Fruit fly (Drosophila melanogaster): ENCODE measurements around the gene CG12310.

CG12310 gene

dm6 chr3L:15050706-15051105, at the start of gene CG12310:
Gene CG12310 (minus strand): TSS chr3L:15050806.
- TF ChIP-seq h (GFP tag; optimal IDR thresholded peaks at IDR 0.05) = peak; percentile 21
- no peak for TF ChIP-seq brk (GFP tag; optimal IDR thresholded peaks at IDR 0.05)

dm6 chr3L:15099541-15099940, 48.9 kb upstream of the CG12310 start:
- no peak for TF ChIP-seq GATAd (GFP tag; optimal IDR thresholded peaks at IDR 0.05)
- no peak for TF ChIP-seq tai (GFP tag; optimal IDR thresholded peaks at IDR 0.05)
- no peak for TF ChIP-seq Hr78 (GFP tag; optimal IDR thresholded peaks at IDR 0.05)
- TF ChIP-seq Vsx2 (GFP tag; optimal IDR thresholded peaks at IDR 0.05; ENCODE audit: partially characterized antibody) = no peak
- TF ChIP-seq Rel (GFP tag; optimal IDR thresholded peaks at IDR 0.05) = no peak
- TF ChIP-seq Rel (tag; optimal IDR thresholded peaks at IDR 0.05) = peak; percentile 97
- no peak for TF ChIP-seq dl (GFP tag; optimal IDR thresholded peaks at IDR 0.05; ENCODE audit: insufficient read depth in 1 of 2, partially characterized antibody in 2 of 2)
- TF ChIP-seq pan (optimal IDR thresholded peaks at IDR 0.05) = no peak
- no peak for TF ChIP-seq rgr (GFP tag; optimal IDR thresholded peaks at IDR 0.05)

- peak; percentile 84 for TF ChIP-seq HLH106 (tag; optimal IDR thresholded peaks at IDR 0.05)
- TF ChIP-seq N (GFP tag; optimal IDR thresholded peaks at IDR 0.05) = no peak
- TF ChIP-seq sage (GFP tag; optimal IDR thresholded peaks at IDR 0.05) = no peak
- TF ChIP-seq br (GFP tag; optimal IDR thresholded peaks at IDR 0.05) = peak; percentile 14
- peak; percentile 34 for TF ChIP-seq CG9705 (GFP tag; optimal IDR thresholded peaks at IDR 0.05)
- no peak for TF ChIP-seq lola (GFP tag; optimal IDR thresholded peaks at IDR 0.05)
- no peak for TF ChIP-seq Myc (optimal IDR thresholded peaks at IDR 0.05)
- peak; percentile 65 for TF ChIP-seq Sp1 (GFP tag; optimal IDR thresholded peaks at IDR 0.05)
- peak; percentile 64 for TF ChIP-seq h (GFP tag; optimal IDR thresholded peaks at IDR 0.05)
- no peak for TF ChIP-seq sv (GFP tag; optimal IDR thresholded peaks at IDR 0.05)
- peak; percentile 55 for TF ChIP-seq OdsH (GFP tag; optimal IDR thresholded peaks at IDR 0.05)
- peak; percentile 59 for TF ChIP-seq brk (GFP tag; optimal IDR thresholded peaks at IDR 0.05)
- no peak for TF ChIP-seq CrebA (GFP tag; optimal IDR thresholded peaks at IDR 0.05; ENCODE audit: borderline replicate concordance)
- no peak for TF ChIP-seq Jra (GFP tag; optimal IDR thresholded peaks at IDR 0.05)
- peak; percentile 35 for TF ChIP-seq Dif (GFP tag; optimal IDR thresholded peaks at IDR 0.05; ENCODE audit: partially characterized antibody)
- no peak for TF ChIP-seq woc (GFP tag; optimal IDR thresholded peaks at IDR 0.05)
- TF ChIP-seq fru (GFP tag; optimal IDR thresholded peaks at IDR 0.05) = peak; percentile 60
- peak; percentile 54 for TF ChIP-seq Hnf4 (GFP tag; optimal IDR thresholded peaks at IDR 0.05)
- TF ChIP-seq tai (GFP tag; optimal IDR thresholded peaks at IDR 0.05) = no peak
- TF ChIP-seq psq (GFP tag; optimal IDR thresholded peaks at IDR 0.05) = peak; percentile 66
- TF ChIP-seq rgr (GFP tag; optimal IDR thresholded peaks at IDR 0.05) = peak; percentile 54
- TF ChIP-seq dmrt93B (GFP tag; optimal IDR thresholded peaks at IDR 0.05) = peak; percentile 48
- TF ChIP-seq CG32264 (GFP tag; optimal IDR thresholded peaks at IDR 0.05) = no peak
- no peak for TF ChIP-seq Vsx2 (GFP tag; optimal IDR thresholded peaks at IDR 0.05; ENCODE audit: partially characterized antibody)
- peak in 1 of 2 experiments; percentile 78 for TF ChIP-seq foxo (GFP tag; optimal IDR thresholded peaks at IDR 0.05)
- no peak for TF ChIP-seq pan (optimal IDR thresholded peaks at IDR 0.05)
Measured at dm6 chr3L:15098659-15099512, 48.3 kb upstream of the CG12310 start.

dm6 chr3L:15097878-15098520, 47.4 kb upstream of the CG12310 start, which contains the start of gene Ctps:
Gene Ctps (plus strand): TSS chr3L:15097914.
- TF ChIP-seq Rel (GFP tag; optimal IDR thresholded peaks at IDR 0.05) (no peak), Rel (tag; optimal IDR thresholded peaks at IDR 0.05) (peak; percentile 61), pan (optimal IDR thresholded peaks at IDR 0.05) (no peak), dsf (GFP tag; optimal IDR thresholded peaks at IDR 0.05; ENCODE audit: borderline replicate concordance) (no peak), Hr83 (GFP tag; optimal IDR thresholded peaks at IDR 0.05; ENCODE audit: poor library complexity, severe bottlenecking) (peak; percentile 51), Hnf4 (GFP tag; optimal IDR thresholded peaks at IDR 0.05) (peak; percentile 54), Jra (GFP tag; optimal IDR thresholded peaks at IDR 0.05) (peak; percentile 35), brk (GFP tag; optimal IDR thresholded peaks at IDR 0.05) (peak; percentile 16), HLH106 (tag; optimal IDR thresholded peaks at IDR 0.05) (peak; percentile 2), dl (GFP tag; optimal IDR thresholded peaks at IDR 0.05; ENCODE audit: insufficient read depth in 1 of 2, partially characterized antibody in 2 of 2) (no peak), foxo (GFP tag; optimal IDR thresholded peaks at IDR 0.05) (peak in 1 of 2 experiments; percentile 38), woc (GFP tag; optimal IDR thresholded peaks at IDR 0.05) (no peak), rgr (GFP tag; optimal IDR thresholded peaks at IDR 0.05) (peak; percentile 27), h (GFP tag; optimal IDR thresholded peaks at IDR 0.05) (peak; percentile 38)
